Fruit fly (Drosophila melanogaster) whole organism, adult: ENCODE measurements around the gene CG7530.

Source experiments
- CG1620 ChIP-seq: fragments of 200-800 bp; sonication (Bioruptor generic); optimal IDR thresholded peaks from 2 replicates; lab custom pipeline; 2016; ENCODE audit warnings: missing biosample characterization, missing genetic modification characterization
- CG5204 ChIP-seq: fragments of 200-800 bp; sonication (Bioruptor generic); optimal IDR thresholded peaks from 2 replicates; lab custom pipeline; 2016; ENCODE audit warnings: missing biosample characterization, missing genetic modification characterization
- CG7045 ChIP-seq: fragments of 200-800 bp; sonication (Bioruptor generic); optimal IDR thresholded peaks from 2 replicates; lab custom pipeline; 2017; ENCODE audit warnings: missing biosample characterization, mild to moderate bottlenecking, missing genetic modification characterization
- CG7101 ChIP-seq: fragments of 200-800 bp; sonication (Bioruptor generic); optimal IDR thresholded peaks from 2 replicates; lab custom pipeline; 2018; ENCODE audit warnings: missing biosample characterization, mild to moderate bottlenecking, missing genetic modification characterization, moderate library complexity
- Crg-1 ChIP-seq: fragments of 200-800 bp; sonication (Bioruptor generic); optimal IDR thresholded peaks from 2 replicates; lab custom pipeline; 2016; ENCODE audit warnings: missing biosample characterization, missing genetic modification characterization
- Hr96 ChIP-seq: fragments of 200-800 bp; sonication (Bioruptor generic); optimal IDR thresholded peaks from 2 replicates; lab custom pipeline; 2016; ENCODE audit warnings: missing biosample characterization, missing genetic modification characterization
- bab1 ChIP-seq: fragments of 200-800 bp; sonication (Bioruptor generic); optimal IDR thresholded peaks from 3 replicates; lab custom pipeline; 2019; ENCODE audit warnings: missing biosample characterization, mild to moderate bottlenecking, missing genetic modification characterization, moderate library complexity
- cic ChIP-seq: fragments of 200-800 bp; sonication (Bioruptor generic); optimal IDR thresholded peaks from 2 replicates; lab custom pipeline; 2017; ENCODE audit warnings: missing biosample characterization, mild to moderate bottlenecking, missing genetic modification characterization, moderate library complexity
- cnc ChIP-seq, 2 experiments: fragments of >200 bp; optimal IDR thresholded peaks; 2 replicates each; lab custom pipeline; 2017
- kay ChIP-seq: fragments of 200-800 bp; sonication (Bioruptor generic); peaks from one replicate; lab custom pipeline; 2016; ENCODE audit warnings: missing biosample characterization, missing genetic modification characterization, borderline replicate concordance
- ovo ChIP-seq: fragments of 200-800 bp; sonication (Bioruptor generic); optimal IDR thresholded peaks from 2 replicates; lab custom pipeline; 2016; ENCODE audit warnings: missing biosample characterization, missing genetic modification characterization
- tj ChIP-seq: fragments of 200-800 bp; sonication (Bioruptor generic); optimal IDR thresholded peaks from 3 replicates; lab custom pipeline; 2017; ENCODE audit warnings: missing biosample characterization, mild to moderate bottlenecking, missing genetic modification characterization, moderate library complexity
- toe ChIP-seq: fragments of 200-800 bp; sonication (Bioruptor generic); optimal IDR thresholded peaks from 2 replicates; lab custom pipeline; 2016; ENCODE audit warnings: missing biosample characterization, missing genetic modification characterization

- no peak for TF ChIP-seq CG7101
- no peak for TF ChIP-seq CG1620 (GFP tag; lab: Kevin White, UChicago)
- TF ChIP-seq kay (GFP tag; lab: Kevin White, UChicago) = no peak
- TF ChIP-seq toe = no peak
- TF ChIP-seq ovo (GFP tag; lab: Kevin White, UChicago) = no peak
- TF ChIP-seq bab1 (GFP tag; lab: Kevin White, UChicago) = no peak
- TF ChIP-seq cic (GFP tag; lab: Kevin White, UChicago) = peak; percentile 62
- no peak for TF ChIP-seq CG5204 (GFP tag; lab: Kevin White, UChicago)
- no peak for TF ChIP-seq cnc (optimal IDR thresholded peaks at IDR 0.05; lab: Kevin White, UChicago)
- TF ChIP-seq Crg-1 (GFP tag; lab: Kevin White, UChicago) = no peak
- TF ChIP-seq tj (GFP tag; lab: Kevin White, UChicago) = no peak
- no peak for TF ChIP-seq CG7045
- no peak for TF ChIP-seq Hr96
Measured at dm6 chr3R:14747915-14748314, 16.6 kb upstream of the CG7530 start.
